Fruit fly (Drosophila melanogaster) whole organism, prepupa: ENCODE results near the gene CG45486.

Source experiments
- Blimp-1 ChIP-seq: fragments of 200-800 bp; sonication (Bioruptor generic); optimal IDR thresholded peaks from 3 replicates; lab custom pipeline; 2017; ENCODE audit warnings: missing biosample characterization, missing genetic modification characterization, mild to moderate bottlenecking, moderate library complexity, missing genetic modification reagents
- CG10631 ChIP-seq: fragments of 200-800 bp; sonication (Bioruptor generic); optimal IDR thresholded peaks from 2 replicates; lab custom pipeline; 2016; ENCODE audit warnings: missing biosample characterization, missing genetic modification characterization
- CG10669 ChIP-seq: fragments of 200-800 bp; sonication (Bioruptor generic); optimal IDR thresholded peaks from 3 replicates; lab custom pipeline; 2018; ENCODE audit warnings: missing biosample characterization, mild to moderate bottlenecking, missing genetic modification characterization, moderate library complexity
- CG11762 ChIP-seq: fragments of 200-800 bp; sonication (Bioruptor generic); optimal IDR thresholded peaks from 3 replicates; lab custom pipeline; 2016; ENCODE audit warnings: missing biosample characterization, missing genetic modification characterization; ENCODE audit not compliant: insufficient read depth
- CG15336 ChIP-seq: fragments of 200-800 bp; sonication (Bioruptor generic); IDR thresholded peaks from 2 replicates; pipeline ENCODE4 v1.3.6; 2022; ENCODE audit warnings: missing biosample characterization, missing genetic modification characterization
- CG1621 ChIP-seq: fragments of 200-800 bp; sonication (Bioruptor generic); optimal IDR thresholded peaks from 3 replicates; lab custom pipeline; 2018; ENCODE audit warnings: missing biosample characterization, mild to moderate bottlenecking, missing genetic modification characterization
- CG16779 ChIP-seq: fragments of 200-800 bp; sonication (Bioruptor generic); optimal IDR thresholded peaks from 3 replicates; lab custom pipeline; 2017; ENCODE audit warnings: missing biosample characterization, mild to moderate bottlenecking, missing genetic modification characterization
- CG3032 ChIP-seq: fragments of 200-800 bp; optimal IDR thresholded peaks from 2 replicates; lab custom pipeline; 2019; ENCODE audit warnings: missing biosample characterization, mild to moderate bottlenecking, missing genetic modification characterization, moderate library complexity
- CG31627 ChIP-seq: fragments of 200-800 bp; sonication (Bioruptor generic); optimal IDR thresholded peaks from 3 replicates; lab custom pipeline; 2016; ENCODE audit warnings: missing biosample characterization, missing genetic modification characterization
- CG32006 ChIP-seq: fragments of 200-800 bp; sonication (Bioruptor generic); optimal IDR thresholded peaks from 3 replicates; lab custom pipeline; 2017; ENCODE audit warnings: missing biosample characterization, mild to moderate bottlenecking, missing genetic modification characterization
- CG34406 ChIP-seq: fragments of 200-800 bp; sonication (Bioruptor generic); optimal IDR thresholded peaks from 3 replicates; lab custom pipeline; 2016; ENCODE audit warnings: missing biosample characterization, missing genetic modification characterization
- CG4318 ChIP-seq: fragments of 200-800 bp; sonication (Bioruptor generic); optimal IDR thresholded peaks from 3 replicates; lab custom pipeline; 2017; ENCODE audit warnings: missing biosample characterization, mild to moderate bottlenecking, missing genetic modification characterization
- CG6163 ChIP-seq: fragments of 200-800 bp; sonication (Bioruptor generic); IDR thresholded peaks from 3 replicates; pipeline ENCODE4 v1.3.6; 2022; ENCODE audit warnings: missing biosample characterization, missing genetic modification characterization
- CG6792 ChIP-seq: fragments of 200-800 bp; sonication (Bioruptor generic); optimal IDR thresholded peaks from 3 replicates; lab custom pipeline; 2016; ENCODE audit warnings: missing biosample characterization, missing genetic modification characterization
- CG6854 ChIP-seq: fragments of 200-800 bp; sonication (Bioruptor generic); optimal IDR thresholded peaks from 2 replicates; lab custom pipeline; 2017; ENCODE audit warnings: missing biosample characterization, mild to moderate bottlenecking, missing genetic modification characterization
- CG7368 ChIP-seq: fragments of 200-800 bp; sonication (Bioruptor generic); optimal IDR thresholded peaks from 3 replicates; lab custom pipeline; 2016; ENCODE audit warnings: missing biosample characterization, missing genetic modification characterization
- CG8119 ChIP-seq: fragments of 200-800 bp; sonication (Bioruptor generic); IDR thresholded peaks from 3 replicates; pipeline ENCODE4 v1.3.6; 2022; ENCODE audit warnings: missing biosample characterization, missing genetic modification characterization
- CG8632 ChIP-seq: fragments of 200-800 bp; sonication (Bioruptor generic); optimal IDR thresholded peaks from 3 replicates; lab custom pipeline; 2016; ENCODE audit warnings: missing biosample characterization, missing genetic modification characterization
- CG9139 ChIP-seq: fragments of 200-800 bp; sonication (Bioruptor generic); optimal IDR thresholded peaks from 3 replicates; lab custom pipeline; 2017; ENCODE audit warnings: missing biosample characterization, mild to moderate bottlenecking, missing genetic modification characterization
- Eip75B ChIP-seq: fragments of 200-800 bp; sonication (Bioruptor generic); optimal IDR thresholded peaks from 3 replicates; lab custom pipeline; 2016; ENCODE audit warnings: missing biosample characterization, missing genetic modification characterization
- Eip78C ChIP-seq: fragments of 200-800 bp; sonication (Bioruptor generic); peaks from one replicate; lab custom pipeline; 2016; ENCODE audit warnings: missing biosample characterization, missing genetic modification characterization
- Eip93F ChIP-seq: fragments of 200-800 bp; sonication (Bioruptor generic); optimal IDR thresholded peaks from 2 replicates; lab custom pipeline; 2016; ENCODE audit warnings: missing biosample characterization, mild to moderate bottlenecking, missing genetic modification characterization
- Ets21C ChIP-seq: fragments of 200-800 bp; sonication (Bioruptor generic); optimal IDR thresholded peaks from 3 replicates; lab custom pipeline; 2016; ENCODE audit warnings: missing biosample characterization, missing genetic modification characterization
- Gug ChIP-seq: fragments of 200-800 bp; sonication (Bioruptor generic); IDR thresholded peaks from 2 replicates; pipeline ENCODE4 v1.3.6; 2022; ENCODE audit warnings: missing biosample characterization, missing genetic modification characterization
- Hr38 ChIP-seq: sonication (Bioruptor generic); optimal IDR thresholded peaks from 2 replicates; lab custom pipeline; 2016; ENCODE audit warnings: missing biosample characterization, missing genetic modification characterization
- Hr4 ChIP-seq: fragments of 200-800 bp; sonication (Bioruptor generic); optimal IDR thresholded peaks from 3 replicates; lab custom pipeline; 2016; ENCODE audit warnings: missing biosample characterization, missing genetic modification characterization
- Lpt ChIP-seq: fragments of 200-800 bp; sonication (Bioruptor generic); optimal IDR thresholded peaks from 3 replicates; lab custom pipeline; 2016; ENCODE audit warnings: missing biosample characterization, missing genetic modification characterization
- Met ChIP-seq: fragments of 200-800 bp; sonication (Bioruptor generic); optimal IDR thresholded peaks from 3 replicates; lab custom pipeline; 2016; ENCODE audit warnings: missing biosample characterization, missing genetic modification characterization
- OdsH ChIP-seq: fragments of 200-800 bp; sonication (Bioruptor generic); optimal IDR thresholded peaks from 3 replicates; lab custom pipeline; 2016; ENCODE audit warnings: missing biosample characterization, missing genetic modification characterization
- Smox ChIP-seq: fragments of 200-800 bp; sonication (Bioruptor generic); optimal IDR thresholded peaks from 3 replicates; lab custom pipeline; 2016; ENCODE audit warnings: missing biosample characterization, missing genetic modification characterization
- Sox102F ChIP-seq: fragments of 200-800 bp; sonication (Bioruptor generic); optimal IDR thresholded peaks from 2 replicates; lab custom pipeline; 2016; ENCODE audit warnings: missing biosample characterization, mild to moderate bottlenecking, missing genetic modification characterization
- Sox15 ChIP-seq: fragments of 200-800 bp; sonication (Bioruptor generic); optimal IDR thresholded peaks from 3 replicates; lab custom pipeline; 2016; ENCODE audit warnings: missing biosample characterization, missing genetic modification characterization
- acj6 ChIP-seq: fragments of 200-800 bp; sonication (Bioruptor generic); optimal IDR thresholded peaks from 3 replicates; lab custom pipeline; 2016; ENCODE audit warnings: missing biosample characterization, missing genetic modification characterization
- dac ChIP-seq: fragments of 200-800 bp; sonication (Bioruptor generic); optimal IDR thresholded peaks from 2 replicates; lab custom pipeline; 2017; ENCODE audit warnings: missing biosample characterization, mild to moderate bottlenecking, missing genetic modification characterization
- eg ChIP-seq: fragments of 200-800 bp; sonication (Bioruptor generic); IDR thresholded peaks from 3 replicates; pipeline ENCODE4 v1.3.6; 2022; ENCODE audit warnings: missing biosample characterization, missing genetic modification characterization
- esn ChIP-seq: fragments of 200-800 bp; sonication (Bioruptor generic); optimal IDR thresholded peaks from 2 replicates; lab custom pipeline; 2016; ENCODE audit warnings: missing biosample characterization, mild to moderate bottlenecking, missing genetic modification characterization, moderate library complexity
- fd85E ChIP-seq: fragments of 200-800 bp; sonication (Bioruptor generic); optimal IDR thresholded peaks from 3 replicates; lab custom pipeline; 2016; ENCODE audit warnings: missing biosample characterization, missing genetic modification characterization
- fkh ChIP-seq: fragments of 200-800 bp; sonication (Bioruptor generic); optimal IDR thresholded peaks from 3 replicates; lab custom pipeline; 2017; ENCODE audit warnings: missing biosample characterization, mild to moderate bottlenecking, missing genetic modification characterization, moderate library complexity
- net ChIP-seq: fragments of 200-800 bp; sonication (Bioruptor generic); optimal IDR thresholded peaks from 3 replicates; lab custom pipeline; 2016; ENCODE audit warnings: missing biosample characterization, missing genetic modification characterization
- pdm3 ChIP-seq: fragments of 200-800 bp; sonication (Bioruptor generic); optimal IDR thresholded peaks from 3 replicates; lab custom pipeline; 2016; ENCODE audit warnings: missing biosample characterization, missing genetic modification characterization
- ss ChIP-seq, 2 experiments: fragments of 200-800 bp; sonication (Bioruptor generic); optimal IDR thresholded peaks; 2 replicates in 1 of 2; 3 replicates in 1 of 2; lab custom pipeline; 2017 to 2018; ENCODE audit warnings: mild to moderate bottlenecking in 2 of 2, missing biosample characterization in 2 of 2, missing genetic modification characterization in 2 of 2, moderate library complexity in 1 of 2
- svp ChIP-seq: fragments of 200-800 bp; sonication (Bioruptor generic); peaks from one replicate; lab custom pipeline; 2016; ENCODE audit warnings: missing biosample characterization, missing genetic modification characterization
- topi ChIP-seq: fragments of 200-800 bp; sonication (Bioruptor generic); optimal IDR thresholded peaks from 3 replicates; lab custom pipeline; 2016; ENCODE audit warnings: missing biosample characterization, missing genetic modification characterization
- vri ChIP-seq: fragments of 200-800 bp; sonication (Bioruptor generic); optimal IDR thresholded peaks from 3 replicates; lab custom pipeline; 2016; ENCODE audit warnings: missing biosample characterization, mild to moderate bottlenecking, missing genetic modification characterization

The CG45486 gene

DNA sequence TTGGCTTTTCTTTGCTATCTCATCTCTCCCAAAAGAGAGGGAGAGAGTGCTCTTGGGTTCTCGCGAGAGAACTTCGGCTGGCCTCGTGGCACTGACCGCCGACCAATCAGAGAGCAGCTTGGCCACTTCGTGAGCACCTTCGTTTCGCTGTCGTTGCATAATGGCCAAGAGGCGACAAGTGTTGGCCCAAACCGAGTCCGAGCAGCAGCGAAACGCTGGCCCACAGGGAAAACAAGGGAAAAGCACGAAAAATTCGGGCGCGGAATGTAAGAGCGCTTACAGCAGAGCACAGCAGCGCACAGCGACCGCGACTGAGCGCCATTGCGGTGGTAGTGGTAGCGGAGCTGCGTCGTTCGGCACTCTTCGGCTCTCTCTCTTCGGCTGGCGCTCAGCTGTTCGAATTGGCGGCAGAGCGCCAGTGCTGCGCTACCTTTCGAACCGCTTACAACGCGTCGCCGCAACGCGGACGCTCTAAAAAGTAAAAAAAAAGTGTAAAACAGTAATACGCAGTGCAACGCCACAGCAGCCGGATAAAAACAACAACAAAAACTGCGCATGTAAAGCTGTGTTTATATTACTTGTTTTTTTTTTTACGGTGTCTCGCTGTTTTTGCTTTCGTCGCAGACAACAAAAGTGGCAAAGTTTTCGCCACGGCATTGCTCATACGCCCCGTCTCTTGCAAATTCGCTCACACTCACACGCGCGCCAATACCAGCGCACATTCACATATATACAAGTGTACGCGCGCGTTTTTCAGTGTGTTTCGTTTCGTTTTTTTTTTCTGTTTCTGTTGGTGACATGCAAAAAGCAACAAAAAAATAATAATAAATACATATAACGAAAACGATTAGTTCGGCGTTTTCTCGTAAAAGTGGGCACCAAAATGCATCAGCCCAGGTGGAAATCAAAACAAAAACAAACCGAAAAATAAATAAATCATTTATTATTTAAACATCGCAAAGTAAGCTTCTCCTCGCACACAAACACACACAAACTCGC lies 22.7 kb downstream of the CG45486 start (continued):
- TF ChIP-seq Hr38 (GFP tag; lab: Kevin White, UChicago) (no peak), Lpt (GFP tag; lab: Kevin White, UChicago) (peak; percentile 15), Met (GFP tag; lab: Kevin White, UChicago) (no peak), Eip93F (GFP tag; lab: Kevin White, UChicago) (peak; percentile 40), CG6792 (GFP tag; lab: Kevin White, UChicago) (peak; percentile 16), CG10669 (GFP tag; lab: Kevin White, UChicago) (peak; percentile 24), CG1621 (tag; lab: Kevin White, UChicago) (peak; percentile 60), CG34406 (GFP tag; lab: Kevin White, UChicago) (peak; percentile 21), CG11762 (GFP tag; lab: Kevin White, UChicago) (peak; percentile 55), CG32006 (GFP tag; lab: Kevin White, UChicago) (peak; percentile 67)
- TF ChIP-seq, all 60 proteins: peak for 42

DNA sequence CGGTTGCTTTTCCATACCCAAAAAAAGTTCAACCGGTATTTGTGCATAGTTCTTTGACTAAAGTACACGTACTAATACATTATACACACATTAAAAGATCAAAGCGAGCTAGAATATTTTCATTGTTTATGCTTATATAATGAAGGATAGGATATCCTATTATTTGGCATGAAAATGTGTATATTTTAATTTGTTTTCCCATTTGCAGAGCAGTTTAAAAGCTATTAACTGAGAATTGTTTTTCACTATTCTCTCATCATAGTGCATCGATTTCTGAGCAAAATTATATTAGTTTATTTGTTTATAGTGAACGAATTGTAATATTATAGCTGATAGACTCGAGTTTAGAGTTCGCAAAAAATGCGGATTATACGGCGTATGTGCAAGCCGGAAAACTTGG lies 23.4 kb downstream of the CG45486 start:
- no peak for TF ChIP-seq CG7368 (GFP tag; lab: Kevin White, UChicago)
- TF ChIP-seq Hr4 (GFP tag; lab: Kevin White, UChicago) = peak; percentile 3
- no peak for TF ChIP-seq CG34406 (GFP tag; lab: Kevin White, UChicago)
- no peak for TF ChIP-seq CG6854 (GFP tag; lab: Kevin White, UChicago)
- peak; percentile 24 for TF ChIP-seq CG32006 (GFP tag; lab: Kevin White, UChicago)

DNA sequence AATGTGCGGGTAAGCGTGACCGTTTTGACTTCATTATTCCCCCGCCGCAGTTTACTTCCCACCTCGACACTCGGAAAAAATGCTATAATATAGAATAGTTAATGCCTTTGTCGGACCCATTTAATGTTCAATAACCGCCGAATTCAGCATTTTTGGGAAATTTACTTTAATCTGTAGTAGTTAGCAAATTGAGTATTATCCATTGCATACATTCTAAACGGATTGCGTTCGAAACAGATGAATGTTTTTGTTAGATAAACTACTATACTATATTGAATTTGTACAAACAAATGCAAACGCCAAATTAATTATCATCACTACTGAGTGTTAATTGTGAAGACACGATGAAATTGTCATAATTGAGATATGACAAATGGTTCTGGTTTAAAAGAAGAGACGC lies 25.7 kb downstream of the CG45486 start:
- TF ChIP-seq Ets21C (GFP tag; lab: Kevin White, UChicago) (no peak), CG7368 (GFP tag; lab: Kevin White, UChicago) (no peak), acj6 (GFP tag; lab: Kevin White, UChicago) (peak; percentile 21), Sox15 (GFP tag; lab: Kevin White, UChicago) (no peak), fkh (GFP tag; lab: Kevin White, UChicago) (no peak), Eip93F (GFP tag; lab: Kevin White, UChicago) (no peak), OdsH (peak; percentile 32), eg (GFP tag; lab: Robert Waterston, UW) (no peak), CG3032 (peak; percentile 4), CG8632 (GFP tag; lab: Kevin White, UChicago) (no peak), CG6163 (GFP tag; lab: Robert Waterston, UW) (no peak), CG16779 (tag; lab: Kevin White, UChicago) (no peak), CG10631 (peak; percentile 8), vri (GFP tag; lab: Kevin White, UChicago) (no peak), CG34406 (GFP tag; lab: Kevin White, UChicago) (peak; percentile 14), Sox102F (GFP tag; lab: Kevin White, UChicago) (no peak), pdm3 (peak; percentile 7), Gug (GFP tag; lab: Robert Waterston, UW) (0 out of 2 replicates have a peak, but pooled peaks have one; percentile 9), CG1621 (tag; lab: Kevin White, UChicago) (no peak), CG31627 (GFP tag; lab: Kevin White, UChicago) (no peak), CG6792 (GFP tag; lab: Kevin White, UChicago) (peak; percentile 20), svp (GFP tag; lab: Kevin White, UChicago) (no peak), Lpt (GFP tag; lab: Kevin White, UChicago) (no peak), Smox (peak; percentile 5), esn (GFP tag; lab: Kevin White, UChicago) (peak; percentile 24), net (GFP tag; lab: Kevin White, UChicago) (peak; percentile 25), Blimp-1 (no peak), Met (GFP tag; lab: Kevin White, UChicago) (peak; percentile 0), dac (no peak), CG10669 (GFP tag; lab: Kevin White, UChicago) (peak; percentile 20), Eip78C (peak; percentile 21), CG4318 (GFP tag; lab: Kevin White, UChicago) (peak; percentile 35), topi (GFP tag; lab: Kevin White, UChicago) (peak; percentile 7), CG15336 (GFP tag; lab: Robert Waterston, UW) (no peak), fd85E (GFP tag; lab: Kevin White, UChicago) (no peak), CG8119 (no peak), Eip75B (GFP tag; lab: Kevin White, UChicago) (no peak), CG9139 (GFP tag; lab: Kevin White, UChicago) (no peak), ss (GFP tag; optimal IDR thresholded peaks at IDR 0.05; lab: Kevin White, UChicago) (no peak)
